Worm (Caenorhabditis elegans): Measurements from ENCODE around the gene phat-3.

ce11 chrV:4035811-4036210 lies 7.9 kb upstream of the phat-3 start, which contains the start of gene C49G7.13:
- no peak for TF ChIP-seq tbx-11 (GFP tag; IDR thresholded peaks at IDR 0.05)
- no peak for TF ChIP-seq F13C5.2 (tag; optimal IDR thresholded peaks at IDR 0.05)
- no peak for TF ChIP-seq ama-1 (optimal IDR thresholded peaks at IDR 0.05)
- TF ChIP-seq hmg-4 (GFP tag; optimal IDR thresholded peaks at IDR 0.05) = no peak
- TF ChIP-seq ceh-13 (GFP tag; optimal IDR thresholded peaks at IDR 0.05) = no peak
- no peak for TF ChIP-seq B0310.2 (tag; optimal IDR thresholded peaks at IDR 0.05)
- no peak for TF ChIP-seq ceh-36 (tag; optimal IDR thresholded peaks at IDR 0.05)
- TF ChIP-seq ets-7 (tag; optimal IDR thresholded peaks at IDR 0.05) = no peak
- no peak for TF ChIP-seq hmbx-1 (tag; optimal IDR thresholded peaks at IDR 0.05)
- no peak for TF ChIP-seq flt-1 (GFP tag; IDR thresholded peaks at IDR 0.05)
- TF ChIP-seq hnd-1 (tag; optimal IDR thresholded peaks at IDR 0.05) = no peak
